Worm (Caenorhabditis elegans): ENCODE data around the gene oac-23.
"Not testable (repeated sequence)": the region's sequence is repeated elsewhere in the genome, so short reads cannot be mapped to it uniquely, and the experiment has no call there.

The oac-23 gene

ce11 chrIV:3907506-3908188 is 26.4 kb downstream of the oac-23 start, which contains the start of the genes F56D6.22 and F56D6.12:
Gene F56D6.22, minus strand, starts transcription at chrIV:3907606.
Gene F56D6.12, plus strand, starts transcription at chrIV:3908138.
- TF ChIP-seq tab-1 (GFP tag; IDR thresholded peaks at IDR 0.05) (no peak), klf-2 (GFP tag; conservative IDR thresholded peaks at IDR 0.05) (no peak), cog-1 (tag; optimal IDR thresholded peaks at IDR 0.05) (no peak), ztf-29 (GFP tag; IDR thresholded peaks at IDR 0.05) (no peak), T22C8.4 (GFP tag; IDR thresholded peaks at IDR 0.05) (no peak), flt-1 (GFP tag; IDR thresholded peaks at IDR 0.05) (no peak), ztf-23 (GFP tag; IDR thresholded peaks at IDR 0.05) (no peak), ref-1 (GFP tag; conservative IDR thresholded peaks at IDR 0.05) (no peak), med-1 (GFP tag; optimal IDR thresholded peaks at IDR 0.05; ENCODE audit: insufficient read depth) (no peak)

DNA sequence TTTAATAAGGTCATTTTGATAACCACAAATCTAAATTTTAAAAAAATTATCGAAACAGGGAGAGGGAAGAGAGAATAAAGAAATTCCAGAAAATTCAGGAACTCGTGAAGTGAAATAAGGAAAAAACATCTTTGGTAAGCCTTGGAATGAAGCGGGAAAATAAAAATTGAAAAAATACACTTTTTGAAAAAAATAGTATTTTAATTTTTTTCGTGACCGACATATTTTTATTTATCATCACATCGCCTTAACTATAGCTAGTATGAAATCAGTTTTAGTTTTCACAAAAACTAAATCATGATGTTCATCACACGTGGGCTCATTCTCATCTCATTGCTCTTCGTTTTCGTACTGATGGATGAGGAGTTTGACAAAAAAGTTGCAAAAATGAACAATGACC is 27.9 kb downstream of the oac-23 start, which contains the start of gene F56D6.13:
TSS of gene F56D6.13 (plus strand) at position 301 of the 400 bp plus-strand sequence.
- no peak for TF ChIP-seq ztf-23 (GFP tag; IDR thresholded peaks at IDR 0.05)
- no peak for TF ChIP-seq ref-1 (GFP tag; conservative IDR thresholded peaks at IDR 0.05)
- no peak for TF ChIP-seq klf-2 (GFP tag; conservative IDR thresholded peaks at IDR 0.05)

DNA sequence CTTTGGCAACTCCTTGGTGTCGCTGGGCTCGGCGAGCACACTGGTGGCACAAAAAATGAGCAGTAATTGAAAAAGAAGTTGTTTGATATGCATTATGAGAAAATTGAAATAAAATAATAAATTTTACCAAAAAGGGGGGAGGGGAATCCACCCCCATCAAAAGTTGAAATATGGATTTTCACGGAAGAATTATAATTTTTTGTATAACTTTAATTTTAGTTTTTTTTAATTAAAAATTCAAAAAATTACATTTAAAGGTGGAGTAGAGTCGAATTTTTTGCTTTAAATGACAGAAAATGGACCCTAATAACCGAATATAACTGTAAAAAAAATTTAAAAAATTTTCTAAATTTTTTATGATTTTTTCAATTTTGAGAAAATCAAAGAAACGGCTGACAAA is 30.6 kb downstream of the oac-23 start, which contains the start of gene F56D6.18:
TSS of gene F56D6.18 (minus strand) at position 101 of the 400 bp plus-strand sequence.
- TF ChIP-seq med-1 (GFP tag; optimal IDR thresholded peaks at IDR 0.05; ENCODE audit: insufficient read depth); T22C8.4 (GFP tag; IDR thresholded peaks at IDR 0.05); ztf-29 (GFP tag; IDR thresholded peaks at IDR 0.05): not testable (repeated sequence)

ce11 chrIV:3912598-3912997 is 31.4 kb downstream of the oac-23 start, which contains the start of gene F56D6.20:
Gene F56D6.20, plus strand, starts transcription at chrIV:3912898.
- TF ChIP-seq flt-1 (GFP tag; IDR thresholded peaks at IDR 0.05): no peak
- TF ChIP-seq ref-1 (GFP tag; conservative IDR thresholded peaks at IDR 0.05): no peak
- no peak for TF ChIP-seq cog-1 (tag; optimal IDR thresholded peaks at IDR 0.05)
- no peak for TF ChIP-seq tab-1 (GFP tag; IDR thresholded peaks at IDR 0.05)
- TF ChIP-seq med-1 (GFP tag; optimal IDR thresholded peaks at IDR 0.05; ENCODE audit: insufficient read depth): no peak
- no peak for TF ChIP-seq T22C8.4 (GFP tag; IDR thresholded peaks at IDR 0.05)
- TF ChIP-seq ztf-23 (GFP tag; IDR thresholded peaks at IDR 0.05): no peak

- TF ChIP-seq med-1 (GFP tag; optimal IDR thresholded peaks at IDR 0.05; ENCODE audit: insufficient read depth): no peak
- no peak for TF ChIP-seq ztf-23 (GFP tag; IDR thresholded peaks at IDR 0.05)
- no peak for TF ChIP-seq ztf-29 (GFP tag; IDR thresholded peaks at IDR 0.05)
- TF ChIP-seq T22C8.4 (GFP tag; IDR thresholded peaks at IDR 0.05): no peak
- TF ChIP-seq klf-2 (GFP tag; conservative IDR thresholded peaks at IDR 0.05): no peak
- TF ChIP-seq cog-1 (tag; optimal IDR thresholded peaks at IDR 0.05): no peak
- TF ChIP-seq ref-1 (GFP tag; conservative IDR thresholded peaks at IDR 0.05): no peak
- TF ChIP-seq tab-1 (GFP tag; IDR thresholded peaks at IDR 0.05): no peak
- TF ChIP-seq flt-1 (GFP tag; IDR thresholded peaks at IDR 0.05): no peak
Measured at ce11 chrIV:3914462-3914861, 33.2 kb downstream of the oac-23 start, which contains the start of gene F56D6.19. Gene F56D6.19, plus strand, starts transcription at chrIV:3914762.

- no peak for TF ChIP-seq med-1 (GFP tag; optimal IDR thresholded peaks at IDR 0.05; ENCODE audit: insufficient read depth)
- no peak for TF ChIP-seq ztf-29 (GFP tag; IDR thresholded peaks at IDR 0.05)
- no peak for TF ChIP-seq ref-1 (GFP tag; conservative IDR thresholded peaks at IDR 0.05)
- TF ChIP-seq tab-1 (GFP tag; IDR thresholded peaks at IDR 0.05): no peak
- no peak for TF ChIP-seq cog-1 (tag; optimal IDR thresholded peaks at IDR 0.05)
- no peak for TF ChIP-seq klf-2 (GFP tag; conservative IDR thresholded peaks at IDR 0.05)
- no peak for TF ChIP-seq T22C8.4 (GFP tag; IDR thresholded peaks at IDR 0.05)
- no peak for TF ChIP-seq flt-1 (GFP tag; IDR thresholded peaks at IDR 0.05)
- no peak for TF ChIP-seq ztf-23 (GFP tag; IDR thresholded peaks at IDR 0.05)
Measured at ce11 chrIV:3915296-3915695, 34.1 kb downstream of the oac-23 start, which contains the start of gene srz-20. Gene srz-20, plus strand, starts transcription at chrIV:3915596.

ce11 chrIV:3917405-3917804 is 36.2 kb downstream of the oac-23 start, which contains the start of gene F56D6.14:
Gene F56D6.14, plus strand, starts transcription at chrIV:3917705.
- no peak for TF ChIP-seq ref-1 (GFP tag; conservative IDR thresholded peaks at IDR 0.05)

ce11 chrIV:3918160-3918559 is 36.9 kb downstream of the oac-23 start, which contains the start of gene F56D6.23:
Gene F56D6.23, plus strand, starts transcription at chrIV:3918460.
- TF ChIP-seq ztf-29 (GFP tag; IDR thresholded peaks at IDR 0.05) (no peak), tab-1 (GFP tag; IDR thresholded peaks at IDR 0.05) (no peak), klf-2 (GFP tag; conservative IDR thresholded peaks at IDR 0.05) (no peak)

- TF ChIP-seq klf-2 (GFP tag; conservative IDR thresholded peaks at IDR 0.05) (no peak), med-1 (GFP tag; optimal IDR thresholded peaks at IDR 0.05; ENCODE audit: insufficient read depth) (no peak), ref-1 (GFP tag; conservative IDR thresholded peaks at IDR 0.05) (no peak), ztf-29 (GFP tag; IDR thresholded peaks at IDR 0.05) (no peak), flt-1 (GFP tag; IDR thresholded peaks at IDR 0.05) (no peak), cog-1 (tag; optimal IDR thresholded peaks at IDR 0.05) (no peak), T22C8.4 (GFP tag; IDR thresholded peaks at IDR 0.05) (no peak), tab-1 (GFP tag; IDR thresholded peaks at IDR 0.05) (no peak)
Measured at ce11 chrIV:3919506-3919905, 38.3 kb downstream of the oac-23 start, which contains the start of gene srz-19. Gene srz-19, plus strand, starts transcription at chrIV:3919806.

ce11 chrIV:3921898-3922297 is 40.7 kb downstream of the oac-23 start, which contains the start of gene clec-67:
Gene clec-67, plus strand, starts transcription at chrIV:3922165.
- TF ChIP-seq tab-1 (GFP tag; IDR thresholded peaks at IDR 0.05) (no peak), ref-1 (GFP tag; conservative IDR thresholded peaks at IDR 0.05) (no peak), klf-2 (GFP tag; conservative IDR thresholded peaks at IDR 0.05) (no peak), ztf-23 (GFP tag; IDR thresholded peaks at IDR 0.05) (no peak), flt-1 (GFP tag; IDR thresholded peaks at IDR 0.05) (no peak), cog-1 (tag; optimal IDR thresholded peaks at IDR 0.05) (no peak), T22C8.4 (GFP tag; IDR thresholded peaks at IDR 0.05) (no peak), ztf-29 (GFP tag; IDR thresholded peaks at IDR 0.05) (no peak), med-1 (GFP tag; optimal IDR thresholded peaks at IDR 0.05; ENCODE audit: insufficient read depth) (no peak)
